Worm (Caenorhabditis elegans): ENCODE data around the gene Y57G7A.1.

DNA sequence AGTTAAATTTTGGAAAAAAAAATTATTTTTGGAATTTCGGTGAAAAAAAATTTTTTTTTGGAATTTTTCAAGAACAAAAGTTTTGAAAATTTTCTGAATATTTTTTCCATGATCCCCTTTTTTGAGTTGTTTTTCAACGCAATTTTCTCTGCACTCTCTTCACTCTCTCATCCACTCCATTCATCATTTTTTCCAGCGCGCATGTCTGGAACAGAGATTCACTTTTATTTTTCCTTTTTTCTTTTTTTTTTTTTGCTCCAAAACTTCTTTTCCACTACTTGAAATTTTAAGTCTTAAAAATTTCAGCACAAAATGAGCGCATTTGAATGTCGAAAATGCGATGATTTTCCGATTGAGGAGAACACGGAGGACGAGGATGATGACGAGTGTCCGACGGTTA lies 28.4 kb downstream of the Y57G7A.1 start, which contains the start of gene jip-1:
- TF ChIP-seq ztf-11 (tag; optimal IDR thresholded peaks at IDR 0.05) = no peak
- no peak for TF ChIP-seq pha-4 (tag; optimal IDR thresholded peaks at IDR 0.05)
- no peak for TF ChIP-seq nhr-28 (tag; optimal IDR thresholded peaks at IDR 0.05)
